Worm (Caenorhabditis elegans): ENCODE data around the gene H39E23.2.

DNA sequence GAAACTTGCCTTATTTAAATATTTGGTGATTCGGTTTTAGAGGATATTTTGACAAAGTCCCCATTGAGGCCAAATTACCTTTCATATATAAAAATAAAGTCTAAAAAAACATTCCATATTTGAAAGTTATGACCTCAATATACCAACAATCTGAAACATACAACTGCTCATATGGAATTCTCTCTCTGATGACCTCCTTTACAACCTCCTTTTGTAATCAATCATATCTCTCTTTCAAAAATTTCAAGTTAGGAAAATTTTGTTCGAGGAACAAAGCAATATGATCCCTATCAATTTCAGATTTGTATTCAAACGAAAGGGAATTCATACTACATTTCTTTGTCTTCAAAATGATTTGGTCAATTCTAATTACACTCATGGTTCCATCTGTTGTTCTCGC lies 30.6 kb upstream of the H39E23.2 start, which contains the start of gene D1086.6:
- TF ChIP-seq R02D3.7 (tag; optimal IDR thresholded peaks at IDR 0.05) (no peak), pha-4 (GFP tag; IDR thresholded peaks at IDR 0.05) (no peak), pha-4 (tag; optimal IDR thresholded peaks at IDR 0.05) (no peak), lin-15B (tag; optimal IDR thresholded peaks at IDR 0.05) (no peak), ceh-82 (tag; optimal IDR thresholded peaks at IDR 0.05) (no peak)

All from whole organism, L4 larva.